Worm (Caenorhabditis elegans) whole organism, early embryonic: ENCODE results near the gene T14B4.19.

Source experiments
- F13C5.2 ChIP-seq: sonication (generic microtip); optimal IDR thresholded peaks from 2 replicates; lab custom pipeline; 2017; ENCODE audit warnings: mild to moderate bottlenecking, missing genetic modification characterization, inconsistent platforms, missing compliant biosample characterization
- ceh-36 ChIP-seq: sonication (generic microtip); optimal IDR thresholded peaks from 2 replicates; lab custom pipeline; 2016; ENCODE audit warnings: missing genetic modification characterization, inconsistent platforms, missing compliant biosample characterization
- ets-7 ChIP-seq: sonication (generic microtip); optimal IDR thresholded peaks from 2 replicates; lab custom pipeline; 2016; ENCODE audit warnings: missing genotype, missing genetic modification characterization, missing compliant biosample characterization
- tra-4 ChIP-seq: sonication (generic microtip); optimal IDR thresholded peaks from 2 replicates; lab custom pipeline; 2017; ENCODE audit warnings: missing genetic modification characterization, missing compliant biosample characterization

DNA sequence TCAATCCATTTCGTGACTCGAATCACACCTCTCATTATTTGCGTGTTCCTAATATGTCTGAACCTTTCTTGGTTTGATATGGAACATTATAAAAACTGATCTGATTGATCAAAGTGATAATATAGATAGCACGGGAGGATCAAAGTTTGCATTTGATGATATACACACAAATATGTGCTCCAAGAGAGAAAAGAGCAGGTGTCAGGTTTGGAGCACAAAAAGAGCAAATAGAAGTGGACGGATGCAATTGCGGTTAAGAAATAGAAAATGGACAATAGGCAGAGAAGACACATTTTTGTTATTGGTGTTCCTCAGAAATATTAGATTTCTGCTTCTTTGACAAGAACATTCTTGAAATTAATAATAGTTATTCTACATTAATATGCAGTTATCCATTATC is 13.9 kb downstream of the T14B4.19 start, which contains the start of gene C18H9.1:
- TF ChIP-seq F13C5.2 (tag; lab: Kevin White, UChicago), result no peak
- TF ChIP-seq ets-7 (tag; lab: Kevin White, UChicago), result no peak
- no peak for TF ChIP-seq ceh-36 (tag; lab: Kevin White, UChicago)
- no peak for TF ChIP-seq tra-4
